Fruit fly (Drosophila melanogaster) Kc167 (cell line): ENCODE results near the gene CG3546.

Experiments
- Myc ChIP-seq: fragments of >200 bp; optimal IDR thresholded peaks from 2 replicates; lab custom pipeline; 2017; ENCODE audit warnings: missing external identifiers
- Sin3A ChIP-seq: fragments of >200 bp; optimal IDR thresholded peaks from 2 replicates; lab custom pipeline; 2018; ENCODE audit warnings: missing external identifiers
- h ChIP-seq: fragments of >200 bp; optimal IDR thresholded peaks from 3 replicates; lab custom pipeline; 2018; ENCODE audit warnings: missing external identifiers
- insv ChIP-seq: fragments of >200 bp; optimal IDR thresholded peaks from 3 replicates; lab custom pipeline; 2018; ENCODE audit warnings: missing external identifiers
- psq ChIP-seq: fragments of >200 bp; optimal IDR thresholded peaks from 2 replicates; lab custom pipeline; 2017; ENCODE audit warnings: missing external identifiers
- ttk ChIP-seq: sonication (Bioruptor generic); optimal IDR thresholded peaks from 2 replicates; lab custom pipeline; 2017; ENCODE audit warnings: missing external identifiers

Gene CG3546

DNA sequence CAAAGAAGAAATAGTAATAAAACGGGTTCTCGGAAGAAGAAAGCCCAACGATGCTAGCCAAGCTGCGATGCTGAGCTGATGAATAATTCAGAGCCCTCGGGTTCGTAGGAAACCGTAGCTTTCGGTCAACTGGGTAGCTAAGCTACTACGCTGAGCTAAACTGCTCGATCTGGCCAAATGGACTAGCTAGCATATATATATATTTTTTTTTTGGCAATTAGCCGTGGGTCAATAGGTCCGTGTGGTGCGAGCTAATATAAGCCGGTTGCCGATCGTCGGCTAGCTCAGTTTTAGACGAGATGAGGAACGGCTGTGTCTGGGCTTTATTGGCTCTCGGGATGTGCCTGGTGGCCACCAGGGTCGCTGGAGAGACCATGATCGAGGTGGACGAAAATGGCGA is at the start of gene CG3546:
Gene CG3546 (plus strand): TSS at position 301 of the 400 bp plus-strand sequence.
- TF ChIP-seq h (lab: Kevin White, UChicago): no peak
- TF ChIP-seq Sin3A (lab: Kevin White, UChicago): no peak
- TF ChIP-seq Myc (lab: Kevin White, UChicago): no peak
- no peak for TF ChIP-seq insv
- TF ChIP-seq psq (lab: Kevin White, UChicago): no peak

DNA sequence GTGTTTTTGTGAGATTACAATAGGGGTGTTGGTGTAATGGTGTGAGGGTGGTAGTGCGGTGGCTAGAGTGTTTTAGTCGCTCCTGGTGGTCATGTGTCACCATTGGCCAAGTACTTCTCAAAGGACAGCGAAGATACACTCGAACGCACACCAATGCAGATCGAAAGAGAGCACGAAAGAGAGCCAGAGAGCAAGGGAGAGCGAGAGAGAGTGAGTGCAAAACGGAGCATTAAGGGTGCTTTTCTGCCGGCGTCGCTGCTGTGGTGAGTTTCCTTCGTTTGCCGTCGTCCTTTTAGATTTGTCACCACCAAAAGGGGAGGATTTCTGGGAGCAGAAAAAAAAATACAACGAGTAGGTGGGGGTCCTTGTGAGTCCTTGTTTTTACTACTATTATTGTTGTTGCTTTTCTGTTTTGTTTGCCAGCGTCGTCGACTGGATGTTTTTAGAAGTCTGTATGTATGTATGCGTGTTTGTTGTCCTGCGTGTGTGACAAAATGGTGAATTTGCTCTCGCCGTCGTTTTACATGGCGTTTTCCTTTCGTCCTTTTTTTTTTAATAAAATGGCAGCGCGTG is 49.7 kb upstream of the CG3546 start:
- TF ChIP-seq insv (no peak), psq (lab: Kevin White, UChicago) (no peak), h (lab: Kevin White, UChicago) (no peak), ttk (lab: Kevin White, UChicago) (no peak), Myc (lab: Kevin White, UChicago) (no peak), Sin3A (lab: Kevin White, UChicago) (no peak)

DNA sequence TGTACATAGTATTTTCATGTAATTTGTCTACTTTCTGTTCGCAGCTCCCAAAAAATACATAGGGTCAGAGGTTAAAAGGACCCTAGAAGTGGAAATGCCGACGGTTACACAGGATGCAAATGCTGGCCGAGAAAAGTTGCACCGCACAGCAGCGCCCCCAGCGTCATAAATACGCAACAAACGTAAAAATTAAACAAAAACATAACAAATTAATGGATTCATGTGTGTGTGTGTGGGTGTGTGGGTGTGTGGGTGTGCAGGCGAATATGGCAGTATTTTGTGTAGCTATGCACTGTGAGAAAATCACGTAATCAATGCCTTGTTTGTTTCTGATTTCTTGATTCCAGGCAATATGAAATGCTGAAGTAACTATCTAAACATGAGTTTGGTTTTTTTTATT is 46.3 kb upstream of the CG3546 start:
- TF ChIP-seq Myc (lab: Kevin White, UChicago) (no peak), h (lab: Kevin White, UChicago) (no peak), Sin3A (lab: Kevin White, UChicago) (no peak), insv (no peak), ttk (lab: Kevin White, UChicago) (no peak), psq (lab: Kevin White, UChicago) (no peak)

- TF ChIP-seq ttk (lab: Kevin White, UChicago): no peak
- no peak for TF ChIP-seq h (lab: Kevin White, UChicago)
- TF ChIP-seq Sin3A (lab: Kevin White, UChicago): no peak
- no peak for TF ChIP-seq insv
- no peak for TF ChIP-seq Myc (lab: Kevin White, UChicago)
- no peak for TF ChIP-seq psq (lab: Kevin White, UChicago)
Observed at dm6 chrX:4520879-4521278, 37.0 kb upstream of the CG3546 start.

dm6 chrX:4526754-4527153 is 31.1 kb upstream of the CG3546 start:
- TF ChIP-seq psq (lab: Kevin White, UChicago): no peak
- TF ChIP-seq insv: no peak

- no peak for TF ChIP-seq insv
- TF ChIP-seq Sin3A (lab: Kevin White, UChicago): no peak
- no peak for TF ChIP-seq psq (lab: Kevin White, UChicago)
- TF ChIP-seq Myc (lab: Kevin White, UChicago): no peak
Observed at dm6 chrX:4529909-4530308, 28.0 kb upstream of the CG3546 start, which contains the start of gene CG3556. Gene CG3556, plus strand, starts transcription at chrX:4530231.

DNA sequence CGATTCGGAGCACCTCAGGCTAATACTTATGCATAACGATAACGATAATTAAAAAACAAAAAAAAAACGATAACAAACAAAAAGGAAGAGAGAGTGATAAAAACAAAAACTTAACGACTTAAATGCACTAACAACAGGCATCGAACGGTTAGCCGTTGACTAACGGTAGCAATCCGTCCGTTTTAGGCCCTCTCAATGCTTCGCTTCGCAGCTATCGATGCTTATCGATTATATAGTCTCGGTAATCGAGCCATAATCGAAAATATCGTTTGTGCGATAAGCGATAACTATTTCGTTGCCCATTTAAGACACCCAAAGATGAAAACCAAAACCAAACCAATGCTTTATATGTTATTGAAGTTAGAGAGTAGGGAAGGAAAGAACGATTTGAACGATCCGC is 23.9 kb upstream of the CG3546 start:
- TF ChIP-seq psq (lab: Kevin White, UChicago) (no peak), h (lab: Kevin White, UChicago) (no peak), Myc (lab: Kevin White, UChicago) (no peak), ttk (lab: Kevin White, UChicago) (no peak), insv (no peak), Sin3A (lab: Kevin White, UChicago) (no peak)

DNA sequence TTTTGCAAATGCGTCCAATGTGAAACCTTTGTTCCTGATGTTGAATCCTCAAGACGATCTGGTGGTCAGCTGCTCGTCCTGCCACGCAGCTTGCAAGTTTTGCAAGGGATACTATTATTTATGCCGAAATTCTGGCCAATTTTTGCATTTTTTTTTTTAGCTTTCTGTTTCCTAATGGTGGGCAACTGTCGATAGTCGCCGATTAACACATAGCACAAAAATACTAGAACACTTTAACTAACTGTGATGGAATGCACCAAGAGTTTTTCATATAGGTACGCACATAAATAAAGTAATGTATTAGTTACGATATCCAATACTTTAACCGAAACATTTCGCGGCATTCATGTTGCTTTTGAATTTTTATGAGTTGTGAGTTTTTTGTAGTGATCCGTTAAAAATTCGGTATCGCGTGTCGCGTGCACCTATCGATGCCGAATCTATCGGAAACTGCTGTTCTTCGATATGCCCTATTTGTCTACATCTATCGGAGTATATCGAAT is 17.4 kb upstream of the CG3546 start, which contains the start of the genes rb and CHOp24:
Gene rb (minus strand): TSS at position 197 of the 503 bp plus-strand sequence.
Gene CHOp24 (plus strand): TSS at position 479 of the 503 bp plus-strand sequence.
- no peak for TF ChIP-seq ttk (lab: Kevin White, UChicago)
- no peak for TF ChIP-seq insv
- TF ChIP-seq h (lab: Kevin White, UChicago): no peak
- no peak for TF ChIP-seq Myc (lab: Kevin White, UChicago)
- TF ChIP-seq psq (lab: Kevin White, UChicago): no peak
- no peak for TF ChIP-seq Sin3A (lab: Kevin White, UChicago)

DNA sequence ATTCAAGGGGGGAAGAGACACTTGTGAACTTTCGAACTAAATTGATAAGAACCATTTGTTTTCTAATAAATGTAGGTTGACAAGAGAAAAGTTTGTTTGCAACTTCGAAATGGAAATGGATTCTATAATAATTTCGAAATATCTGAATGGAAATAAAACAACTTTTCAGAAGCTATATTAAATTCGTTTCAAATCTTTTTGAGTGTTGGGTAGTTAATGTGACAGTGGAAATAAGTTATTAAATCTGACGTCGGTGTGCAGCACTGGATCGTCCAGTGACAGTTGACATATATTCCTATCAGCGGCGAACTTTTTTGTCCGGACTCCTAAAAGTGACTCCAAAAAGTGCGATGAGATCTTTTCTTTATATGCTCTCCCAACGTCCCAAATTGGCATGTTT is 15.5 kb upstream of the CG3546 start, which contains the start of gene CG3568:
Gene CG3568 (plus strand): TSS at position 278 of the 400 bp plus-strand sequence.
- no peak for TF ChIP-seq insv
- no peak for TF ChIP-seq Sin3A (lab: Kevin White, UChicago)
- TF ChIP-seq psq (lab: Kevin White, UChicago): no peak
- no peak for TF ChIP-seq Myc (lab: Kevin White, UChicago)
- TF ChIP-seq ttk (lab: Kevin White, UChicago): no peak
- TF ChIP-seq h (lab: Kevin White, UChicago): no peak

- TF ChIP-seq psq (lab: Kevin White, UChicago) (no peak), h (lab: Kevin White, UChicago) (no peak), Sin3A (lab: Kevin White, UChicago) (no peak), Myc (lab: Kevin White, UChicago) (no peak), ttk (lab: Kevin White, UChicago) (no peak), insv (no peak)
Observed at dm6 chrX:4548611-4549120, 9.2 kb upstream of the CG3546 start, which contains the start of the genes Usf and CG15912. Gene Usf, minus strand, starts transcription at chrX:4548794. Gene CG15912, plus strand, starts transcription at chrX:4549070.

DNA sequence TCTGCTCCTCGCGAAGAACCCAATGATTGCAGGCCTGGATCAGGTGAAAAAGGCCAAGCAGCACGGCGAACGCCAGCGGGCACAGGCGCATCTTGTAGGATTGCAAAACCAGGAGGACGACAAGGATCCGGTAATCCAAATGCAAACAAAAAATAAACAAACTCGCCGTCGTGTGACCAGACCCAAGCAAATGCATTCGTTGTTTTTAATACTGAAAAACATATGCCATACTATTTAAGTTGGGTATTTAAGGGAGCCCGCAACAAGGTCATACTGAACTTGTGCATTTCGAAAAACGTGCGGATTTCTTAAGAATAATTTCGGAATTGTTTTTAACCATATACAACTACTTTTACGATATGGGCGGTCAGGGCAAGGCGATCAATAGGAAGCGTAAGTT is 6.2 kb upstream of the CG3546 start, which contains the start of the genes CG11436 and CG3527:
Gene CG11436 (minus strand): TSS at position 162 of the 400 bp plus-strand sequence.
Gene CG3527 (plus strand): TSS at position 257 of the 400 bp plus-strand sequence.
- TF ChIP-seq ttk (lab: Kevin White, UChicago): no peak
- TF ChIP-seq Sin3A (lab: Kevin White, UChicago): no peak
- no peak for TF ChIP-seq h (lab: Kevin White, UChicago)
- no peak for TF ChIP-seq insv
- TF ChIP-seq psq (lab: Kevin White, UChicago): no peak
- TF ChIP-seq Myc (lab: Kevin White, UChicago): no peak

- TF ChIP-seq h (lab: Kevin White, UChicago) (no peak), insv (no peak), psq (lab: Kevin White, UChicago) (no peak)
Observed at dm6 chrX:4553999-4554398, 3.9 kb upstream of the CG3546 start, which contains the start of gene CG11444. Gene CG11444, minus strand, starts transcription at chrX:4554398.
